Fruit fly (Drosophila melanogaster) whole organism, wandering third instar larva: ENCODE measurements around the gene CG4440.

Source experiments
- Abd-B ChIP-seq: fragments of >200 bp; optimal IDR thresholded peaks from 2 replicates; lab custom pipeline; 2017; ENCODE audit warnings: missing biosample characterization, missing genetic modification characterization
- CG32264 ChIP-seq: fragments of 200-800 bp; sonication (Bioruptor generic); optimal IDR thresholded peaks from 2 replicates; lab custom pipeline; 2016; ENCODE audit warnings: missing biosample characterization, missing genetic modification characterization
- CG9705 ChIP-seq: fragments of 200-800 bp; sonication (Bioruptor generic); optimal IDR thresholded peaks from 2 replicates; lab custom pipeline; 2018; ENCODE audit warnings: missing biosample characterization, mild to moderate bottlenecking, missing genetic modification characterization
- CrebA ChIP-seq: fragments of 200-800 bp; sonication (Bioruptor generic); optimal IDR thresholded peaks from 2 replicates; lab custom pipeline; 2016; ENCODE audit warnings: missing biosample characterization, mild to moderate bottlenecking, missing genetic modification characterization, borderline replicate concordance
- Dfd ChIP-seq: fragments of >200 bp; optimal IDR thresholded peaks from 2 replicates; lab custom pipeline; 2017; ENCODE audit warnings: missing biosample characterization, missing genetic modification characterization
- Dif ChIP-seq: fragments of 200-275, 200-300 bp; sonication (Bioruptor generic); optimal IDR thresholded peaks from 2 replicates; lab custom pipeline; 2018; ENCODE audit warnings: missing biosample characterization, missing genetic modification characterization; ENCODE audit not compliant: partially characterized antibody
- GATAd ChIP-seq: sonication (Bioruptor generic); optimal IDR thresholded peaks from 2 replicates; lab custom pipeline; 2016; ENCODE audit warnings: missing biosample characterization, missing genetic modification characterization
- HLH106 ChIP-seq: fragments of 200-800 bp; optimal IDR thresholded peaks from 3 replicates; lab custom pipeline; 2019; ENCODE audit warnings: missing biosample characterization, mild to moderate bottlenecking, missing genetic modification characterization, moderate library complexity
- Hnf4 ChIP-seq: fragments of 200-800 bp; sonication (Bioruptor generic); optimal IDR thresholded peaks from 2 replicates; lab custom pipeline; 2016; ENCODE audit warnings: missing biosample characterization, mild to moderate bottlenecking, missing genetic modification characterization
- Hr78 ChIP-seq: fragments of >200 bp; optimal IDR thresholded peaks from 2 replicates; lab custom pipeline; 2017; ENCODE audit warnings: missing biosample characterization, missing genetic modification characterization
- Hr83 ChIP-seq: fragments of 200-300 bp; sonication (Bioruptor generic); optimal IDR thresholded peaks from 2 replicates; lab custom pipeline; 2016; ENCODE audit warnings: missing biosample characterization, mild to moderate bottlenecking, missing genetic modification characterization, moderate library complexity; ENCODE audit not compliant: poor library complexity, severe bottlenecking
- Jra ChIP-seq: sonication (Bioruptor generic); optimal IDR thresholded peaks from 2 replicates; lab custom pipeline; 2016; ENCODE audit warnings: missing biosample characterization, missing genetic modification characterization
- Mio ChIP-seq: sonication (Bioruptor generic); optimal IDR thresholded peaks from 2 replicates; lab custom pipeline; 2016; ENCODE audit warnings: missing biosample characterization, missing genetic modification characterization
- Myc ChIP-seq: fragments of >200 bp; optimal IDR thresholded peaks from 2 replicates; lab custom pipeline; 2017
- N ChIP-seq: fragments of >200 bp; optimal IDR thresholded peaks from 2 replicates; lab custom pipeline; 2018; ENCODE audit warnings: missing biosample characterization, missing external identifiers, missing genetic modification characterization
- OdsH ChIP-seq: fragments of 200-800 bp; sonication (Bioruptor generic); optimal IDR thresholded peaks from 2 replicates; lab custom pipeline; 2016; ENCODE audit warnings: missing biosample characterization, mild to moderate bottlenecking, missing genetic modification characterization
- Rel ChIP-seq, 2 experiments: fragments of 200-800 bp; sonication (Bioruptor generic) in 1 of 2; optimal IDR thresholded peaks; 2 replicates in 1 of 2; 3 replicates in 1 of 2; lab custom pipeline; 2016 to 2019; ENCODE audit warnings: mild to moderate bottlenecking in 2 of 2, missing biosample characterization in 2 of 2, missing genetic modification characterization in 2 of 2, moderate library complexity in 1 of 2
- Sp1 ChIP-seq: fragments of 200-800 bp; sonication (Bioruptor generic); optimal IDR thresholded peaks from 3 replicates; lab custom pipeline; 2019; ENCODE audit warnings: missing biosample characterization, mild to moderate bottlenecking, missing genetic modification characterization, moderate library complexity
- Vsx2 ChIP-seq: fragments of 200-300, 225-300 bp; sonication (Bioruptor generic); optimal IDR thresholded peaks from 2 replicates; lab custom pipeline; 2018; ENCODE audit warnings: missing biosample characterization, missing genetic modification characterization; ENCODE audit not compliant: partially characterized antibody
- br ChIP-seq: fragments of 200-800 bp; sonication (Bioruptor generic); optimal IDR thresholded peaks from 2 replicates; lab custom pipeline; 2016; ENCODE audit warnings: missing biosample characterization, missing genetic modification characterization
- brk ChIP-seq: fragments of 200-800 bp; sonication (Bioruptor generic); optimal IDR thresholded peaks from 2 replicates; lab custom pipeline; 2016; ENCODE audit warnings: missing biosample characterization, mild to moderate bottlenecking, missing genetic modification characterization
- dl ChIP-seq, 2 experiments: fragments of 175-275, 200-275 bp in 1 of 2; fragments of 200-275 bp in 1 of 2; sonication (Bioruptor generic); optimal IDR thresholded peaks; lab custom pipeline; 2018; ENCODE audit warnings: mild to moderate bottlenecking in 2 of 2, missing biosample characterization in 2 of 2, missing genetic modification characterization in 2 of 2, moderate library complexity in 2 of 2; ENCODE audit not compliant: partially characterized antibody in 2 of 2, insufficient read depth in 1 of 2
- dmrt93B ChIP-seq: fragments of 200-800 bp; sonication (Bioruptor generic); optimal IDR thresholded peaks from 2 replicates; lab custom pipeline; 2018; ENCODE audit warnings: missing biosample characterization, mild to moderate bottlenecking, missing genetic modification characterization
- dsf ChIP-seq: sonication (Bioruptor generic); optimal IDR thresholded peaks from 2 replicates; lab custom pipeline; 2016; ENCODE audit warnings: missing biosample characterization, missing genetic modification characterization, borderline replicate concordance
- ey ChIP-seq: fragments of 200-800 bp; sonication (Bioruptor generic); optimal IDR thresholded peaks from 2 replicates; lab custom pipeline; 2016; ENCODE audit warnings: missing biosample characterization, missing genetic modification characterization
- foxo ChIP-seq, 2 experiments: fragments of 200-800 bp; sonication (Bioruptor generic); optimal IDR thresholded peaks; 2 replicates in 1 of 2; 3 replicates in 1 of 2; lab custom pipeline; 2016 to 2017; ENCODE audit warnings: missing biosample characterization in 2 of 2, missing genetic modification characterization in 2 of 2
- fru ChIP-seq: fragments of 200-800 bp; sonication (Bioruptor generic); optimal IDR thresholded peaks from 3 replicates; lab custom pipeline; 2016; ENCODE audit warnings: missing biosample characterization, mild to moderate bottlenecking, missing genetic modification characterization
- h ChIP-seq: fragments of 200-800 bp; sonication (Bioruptor generic); optimal IDR thresholded peaks from 3 replicates; lab custom pipeline; 2016; ENCODE audit warnings: missing biosample characterization, mild to moderate bottlenecking, missing genetic modification characterization
- jim ChIP-seq: fragments of 175-275, 200-325 bp; sonication (Bioruptor generic); optimal IDR thresholded peaks from 2 replicates; lab custom pipeline; 2016; ENCODE audit warnings: missing biosample characterization, mild to moderate bottlenecking, missing genetic modification characterization
- lola ChIP-seq: fragments of >200 bp; optimal IDR thresholded peaks from 2 replicates; lab custom pipeline; 2017; ENCODE audit warnings: missing biosample characterization, missing genetic modification characterization
- pan ChIP-seq: fragments of >200 bp; optimal IDR thresholded peaks from 2 replicates; lab custom pipeline; 2017
- psq ChIP-seq: fragments of 200-800 bp; sonication (Bioruptor generic); optimal IDR thresholded peaks from 3 replicates; lab custom pipeline; 2017; ENCODE audit warnings: missing biosample characterization, mild to moderate bottlenecking, missing genetic modification characterization, moderate library complexity
- rgr ChIP-seq: fragments of 200-800 bp; sonication (Bioruptor generic); optimal IDR thresholded peaks from 3 replicates; lab custom pipeline; 2016; ENCODE audit warnings: missing biosample characterization, mild to moderate bottlenecking, missing genetic modification characterization
- sage ChIP-seq: fragments of 200-800 bp; sonication (Bioruptor generic); optimal IDR thresholded peaks from 2 replicates; lab custom pipeline; 2016; ENCODE audit warnings: missing biosample characterization, mild to moderate bottlenecking, missing genetic modification characterization
- sv ChIP-seq: fragments of 200-800 bp; sonication (Bioruptor generic); optimal IDR thresholded peaks from 3 replicates; lab custom pipeline; 2016; ENCODE audit warnings: missing biosample characterization, missing genetic modification characterization
- tai ChIP-seq: sonication (Bioruptor generic); optimal IDR thresholded peaks from 2 replicates; lab custom pipeline; 2016; ENCODE audit warnings: missing biosample characterization, missing genetic modification characterization
- usp ChIP-seq: fragments of >200 bp; optimal IDR thresholded peaks from 2 replicates; lab custom pipeline; 2017; ENCODE audit warnings: missing biosample characterization, missing genetic modification characterization
- woc ChIP-seq: sonication (Bioruptor generic); optimal IDR thresholded peaks from 2 replicates; lab custom pipeline; 2016; ENCODE audit warnings: missing biosample characterization, mild to moderate bottlenecking, missing genetic modification characterization

Gene CG4440

DNA sequence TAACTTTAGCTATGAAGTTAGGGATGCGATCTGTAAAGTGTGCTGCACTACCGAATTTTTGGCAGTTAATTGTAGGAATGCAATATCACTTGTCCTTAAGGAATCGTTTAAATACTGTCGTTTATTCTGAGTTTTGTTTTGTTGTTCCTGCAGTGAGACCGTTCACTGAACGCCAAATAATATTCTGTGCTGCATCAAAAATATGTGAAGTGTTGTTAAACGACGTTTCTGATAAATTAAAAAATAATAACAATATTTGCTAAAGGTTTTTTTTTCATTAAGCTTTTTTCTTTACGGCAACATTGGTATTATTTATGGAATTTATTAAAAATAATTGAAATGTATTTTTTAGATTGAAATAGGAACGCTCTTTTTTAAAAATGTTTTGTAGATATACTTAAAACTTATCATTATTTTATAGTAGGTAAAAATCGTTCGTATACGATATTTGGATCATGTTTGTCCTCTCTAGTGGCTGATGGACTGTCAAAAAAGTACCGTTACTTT lies 26.9 kb upstream of the CG4440 start, which contains the start of gene GMF:
GMF (minus strand) TSS at position 182 of the 507 bp plus-strand sequence.
- TF ChIP-seq psq (GFP tag; lab: Kevin White, UChicago): peak; percentile 21
- TF ChIP-seq br (GFP tag; lab: Kevin White, UChicago): no peak
- peak; percentile 51 for TF ChIP-seq Sp1 (GFP tag; lab: Kevin White, UChicago)
- TF ChIP-seq lola (GFP tag; lab: Kevin White, UChicago): no peak
- no peak for TF ChIP-seq Rel (GFP tag; optimal IDR thresholded peaks at IDR 0.05; lab: Kevin White, UChicago)
- peak; percentile 20 for TF ChIP-seq Rel (tag; optimal IDR thresholded peaks at IDR 0.05; lab: Kevin White, UChicago)
- peak; percentile 64 for TF ChIP-seq rgr
- peak; percentile 57 for TF ChIP-seq woc (GFP tag; lab: Kevin White, UChicago)
- no peak for TF ChIP-seq Dfd (GFP tag; lab: Kevin White, UChicago)
- no peak for TF ChIP-seq sage (GFP tag; lab: Kevin White, UChicago)
- no peak for TF ChIP-seq dmrt93B (GFP tag; lab: Kevin White, UChicago)
- peak; percentile 67 for TF ChIP-seq Jra
- TF ChIP-seq GATAd (GFP tag; lab: Kevin White, UChicago): no peak
- no peak for TF ChIP-seq Abd-B (GFP tag; lab: Kevin White, UChicago)
- peak; percentile 58 for TF ChIP-seq Hnf4 (GFP tag; lab: Kevin White, UChicago)
- TF ChIP-seq ey (GFP tag; lab: Kevin White, UChicago): peak; percentile 19
- TF ChIP-seq tai (GFP tag; lab: Kevin White, UChicago): no peak
- peak; percentile 23 for TF ChIP-seq dsf (GFP tag; lab: Kevin White, UChicago)
- peak in 1 of 2 experiments; percentile 62 for TF ChIP-seq foxo (GFP tag; optimal IDR thresholded peaks at IDR 0.05; lab: Kevin White, UChicago)
- peak; percentile 30 for TF ChIP-seq HLH106

- TF ChIP-seq rgr (peak; percentile 61), tai (GFP tag; lab: Kevin White, UChicago) (no peak), HLH106 (peak; percentile 70), CrebA (GFP tag; lab: Kevin White, UChicago) (no peak), sv (no peak), pan (no peak), CG9705 (GFP tag; lab: Kevin White, UChicago) (peak; percentile 53), h (no peak), GATAd (GFP tag; lab: Kevin White, UChicago) (no peak), ey (GFP tag; lab: Kevin White, UChicago) (peak; percentile 30), Myc (lab: Kevin White, UChicago) (peak; percentile 38), Abd-B (GFP tag; lab: Kevin White, UChicago) (no peak), fru (GFP tag; lab: Kevin White, UChicago) (no peak), lola (GFP tag; lab: Kevin White, UChicago) (no peak), Mio (GFP tag; lab: Kevin White, UChicago) (no peak), Hr83 (GFP tag; lab: Kevin White, UChicago) (no peak), Sp1 (GFP tag; lab: Kevin White, UChicago) (peak; percentile 46), Hr78 (GFP tag; lab: Kevin White, UChicago) (no peak), Rel (GFP tag; optimal IDR thresholded peaks at IDR 0.05; lab: Kevin White, UChicago) (no peak), Rel (tag; optimal IDR thresholded peaks at IDR 0.05; lab: Kevin White, UChicago) (peak; percentile 42), foxo (GFP tag; optimal IDR thresholded peaks at IDR 0.05; lab: Kevin White, UChicago) (peak in 1 of 2 experiments; percentile 65), OdsH (GFP tag; lab: Kevin White, UChicago) (peak; percentile 25), jim (no peak), CG32264 (GFP tag; lab: Kevin White, UChicago) (peak; percentile 6), Vsx2 (GFP tag; lab: Kevin White, UChicago) (no peak), N (no peak), brk (no peak), sage (GFP tag; lab: Kevin White, UChicago) (peak; percentile 63), Dif (GFP tag; lab: Kevin White, UChicago) (peak; percentile 8), usp (no peak), br (GFP tag; lab: Kevin White, UChicago) (no peak), dl (GFP tag; optimal IDR thresholded peaks at IDR 0.05; lab: Kevin White, UChicago; ENCODE audit: insufficient read depth in 1 of 2, partially characterized antibody in 2 of 2) (no peak), dsf (GFP tag; lab: Kevin White, UChicago) (no peak), Jra (peak; percentile 70), woc (GFP tag; lab: Kevin White, UChicago) (peak; percentile 45), Hnf4 (GFP tag; lab: Kevin White, UChicago) (peak; percentile 59), dmrt93B (GFP tag; lab: Kevin White, UChicago) (no peak), psq (GFP tag; lab: Kevin White, UChicago) (peak; percentile 66), Dfd (GFP tag; lab: Kevin White, UChicago) (no peak)
- TF ChIP-seq, all 38 proteins: peak for 16
Observed at dm6 chr2L:16307026-16307703, 22.6 kb upstream of the CG4440 start, which contains the start of the genes CG5861 and Syx5. TSS of gene CG5861 (minus strand) at chr2L:16307298. TSS of gene Syx5 (plus strand) at chr2L:16307346.
